Worm (Caenorhabditis elegans) whole organism, early embryonic: ENCODE results near the gene F46B3.15.

Source experiments
- B0310.2 ChIP-seq: sonication (generic microtip); optimal IDR thresholded peaks from 2 replicates; lab custom pipeline; 2016; ENCODE audit warnings: mild to moderate bottlenecking, missing genetic modification characterization, missing compliant biosample characterization
- F13C5.2 ChIP-seq: sonication (generic microtip); optimal IDR thresholded peaks from 2 replicates; lab custom pipeline; 2017; ENCODE audit warnings: mild to moderate bottlenecking, missing genetic modification characterization, inconsistent platforms, missing compliant biosample characterization
- aly-1 ChIP-seq: sonication (generic microtip); optimal IDR thresholded peaks from 2 replicates; lab custom pipeline; 2016; ENCODE audit warnings: missing genetic modification characterization, missing compliant biosample characterization
- ama-1 ChIP-seq: fragments of 150-350 bp; optimal IDR thresholded peaks from 2 replicates; lab custom pipeline; 2014
- ets-7 ChIP-seq: sonication (generic microtip); optimal IDR thresholded peaks from 2 replicates; lab custom pipeline; 2016; ENCODE audit warnings: missing genotype, missing genetic modification characterization, missing compliant biosample characterization
- flt-1 ChIP-seq: fragments of 200-800 bp; sonication (Bioruptor generic); IDR thresholded peaks from 2 replicates; pipeline ENCODE4 v1.3.6; 2022; ENCODE audit warnings: missing genetic modification characterization, missing compliant biosample characterization
- hmbx-1 ChIP-seq: sonication (generic microtip); optimal IDR thresholded peaks from 2 replicates; lab custom pipeline; 2016; ENCODE audit warnings: mild to moderate bottlenecking, missing genetic modification characterization, missing compliant biosample characterization
- hmg-4 ChIP-seq: fragments of 200-800 bp; sonication (Bioruptor generic); optimal IDR thresholded peaks from 2 replicates; lab custom pipeline; 2018; ENCODE audit warnings: mild to moderate bottlenecking, missing genetic modification characterization, missing compliant biosample characterization
- hnd-1 ChIP-seq: sonication (generic microtip); optimal IDR thresholded peaks from 2 replicates; lab custom pipeline; 2016; ENCODE audit warnings: missing genetic modification characterization, missing compliant biosample characterization
- pes-1 ChIP-seq: fragments of 200-800 bp; sonication (Bioruptor generic); IDR thresholded peaks from 2 replicates; pipeline ENCODE4 v1.3.6; 2022; ENCODE audit warnings: missing genetic modification reagents, missing genetic modification characterization, missing compliant biosample characterization
- scrt-1 ChIP-seq: fragments of 200-800 bp; sonication (Bioruptor generic); IDR thresholded peaks from 2 replicates; pipeline ENCODE4 v1.3.6; 2022; ENCODE audit warnings: missing genetic modification characterization, missing compliant biosample characterization
- tbx-11 ChIP-seq: fragments of 200-800 bp; sonication (Bioruptor generic); IDR thresholded peaks from 2 replicates; pipeline ENCODE4 v1.3.6; 2022; ENCODE audit warnings: missing genetic modification characterization, missing compliant biosample characterization
- tbx-37 ChIP-seq: fragments of 200-800 bp; sonication (Bioruptor generic); conservative IDR thresholded peaks from 2 replicates; pipeline ENCODE4 v1.3.6; 2022; ENCODE audit warnings: missing genetic modification reagents, missing genetic modification characterization, missing compliant biosample characterization
- tra-4 ChIP-seq: sonication (generic microtip); optimal IDR thresholded peaks from 2 replicates; lab custom pipeline; 2017; ENCODE audit warnings: missing genetic modification characterization, missing compliant biosample characterization

DNA sequence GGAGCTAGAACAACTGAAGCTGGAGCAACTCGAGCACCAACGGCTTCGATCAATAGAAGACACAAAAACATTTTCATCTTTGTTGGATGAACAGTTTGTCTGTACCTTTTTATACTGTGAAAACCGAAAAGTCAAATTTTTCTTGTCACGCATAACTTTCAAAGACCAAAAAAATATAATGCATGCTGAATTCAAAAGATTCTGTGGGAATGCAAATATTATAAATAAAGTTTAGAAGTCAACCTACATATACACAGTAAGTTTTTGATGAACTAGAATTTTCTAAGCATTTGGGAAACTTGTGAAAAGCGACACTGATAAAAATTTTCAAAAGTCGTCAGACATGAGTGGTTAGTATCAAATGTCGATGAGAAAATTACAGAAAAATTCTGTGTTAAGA, at the start of gene F46B3.15:
- TF ChIP-seq ama-1 (no peak), tra-4 (tag; lab: Kevin White, UChicago) (no peak), hmbx-1 (no peak), flt-1 (no peak), aly-1 (tag; lab: Kevin White, UChicago) (no peak), tbx-11 (GFP tag; lab: Robert Waterston, UW) (no peak), scrt-1 (GFP tag; lab: Robert Waterston, UW) (no peak), hmg-4 (GFP tag; lab: Kevin White, UChicago) (no peak), ets-7 (tag; lab: Kevin White, UChicago) (no peak), B0310.2 (tag; lab: Kevin White, UChicago) (no peak), hnd-1 (tag; lab: Kevin White, UChicago) (no peak), pes-1 (no peak), F13C5.2 (tag; lab: Kevin White, UChicago) (no peak), tbx-37 (no peak)
